Worm (Caenorhabditis elegans): ENCODE data around the gene npp-16.

- no peak for TF ChIP-seq hmg-4 (GFP tag; optimal IDR thresholded peaks at IDR 0.05)
- no peak for TF ChIP-seq F13C5.2 (tag; optimal IDR thresholded peaks at IDR 0.05)
- TF ChIP-seq hnd-1 (tag; optimal IDR thresholded peaks at IDR 0.05), result no peak
- TF ChIP-seq ama-1 (optimal IDR thresholded peaks at IDR 0.05), result no peak
Measured at ce11 chrIII:11951111-11951510, 35.4 kb downstream of the npp-16 start.
